Fruit fly (Drosophila melanogaster) whole organism, adult: ENCODE data around the gene smog.
A peak's percentile ranks its signal among the peaks of the same experiment; 100 is the strongest.

Experiments used
- CG11617 ChIP-seq: fragments of 200-800 bp; sonication (Bioruptor generic); optimal IDR thresholded peaks from 2 replicates; lab custom pipeline; 2017; ENCODE audit warnings: mild to moderate bottlenecking, missing biosample characterization, missing genetic modification reagents, missing genetic modification characterization
- CG12768 ChIP-seq: fragments of 200-800 bp; sonication (Bioruptor generic); optimal IDR thresholded peaks from 2 replicates; lab custom pipeline; 2017; ENCODE audit warnings: missing biosample characterization, missing genetic modification characterization, mild to moderate bottlenecking, moderate library complexity, missing genetic modification reagents
- CG14711 ChIP-seq: fragments of 200-800 bp; sonication (Bioruptor generic); optimal IDR thresholded peaks from 2 replicates; lab custom pipeline; 2018; ENCODE audit warnings: missing biosample characterization, mild to moderate bottlenecking, missing genetic modification characterization, moderate library complexity
- CG1620 ChIP-seq: fragments of 200-800 bp; sonication (Bioruptor generic); optimal IDR thresholded peaks from 2 replicates; lab custom pipeline; 2016; ENCODE audit warnings: missing biosample characterization, missing genetic modification characterization
- CG33017 ChIP-seq: fragments of 200-800 bp; sonication (Bioruptor generic); optimal IDR thresholded peaks from 2 replicates; lab custom pipeline; 2018; ENCODE audit warnings: missing biosample characterization, mild to moderate bottlenecking, missing genetic modification characterization, moderate library complexity
- CG5204 ChIP-seq: fragments of 200-800 bp; sonication (Bioruptor generic); optimal IDR thresholded peaks from 2 replicates; lab custom pipeline; 2016; ENCODE audit warnings: missing biosample characterization, missing genetic modification characterization
- CG7045 ChIP-seq: fragments of 200-800 bp; sonication (Bioruptor generic); optimal IDR thresholded peaks from 2 replicates; lab custom pipeline; 2017; ENCODE audit warnings: missing biosample characterization, mild to moderate bottlenecking, missing genetic modification characterization
- CG7101 ChIP-seq: fragments of 200-800 bp; sonication (Bioruptor generic); optimal IDR thresholded peaks from 2 replicates; lab custom pipeline; 2018; ENCODE audit warnings: missing biosample characterization, mild to moderate bottlenecking, missing genetic modification characterization, moderate library complexity
- Clk ChIP-seq: fragments of 200-800 bp; sonication (Bioruptor generic); optimal IDR thresholded peaks from 2 replicates; lab custom pipeline; 2017; ENCODE audit warnings: missing biosample characterization, missing genetic modification characterization
- Crg-1 ChIP-seq: fragments of 200-800 bp; sonication (Bioruptor generic); optimal IDR thresholded peaks from 2 replicates; lab custom pipeline; 2016; ENCODE audit warnings: missing biosample characterization, missing genetic modification characterization
- Hr96 ChIP-seq: fragments of 200-800 bp; sonication (Bioruptor generic); optimal IDR thresholded peaks from 2 replicates; lab custom pipeline; 2016; ENCODE audit warnings: missing biosample characterization, missing genetic modification characterization
- Mnt ChIP-seq: fragments of 200-800 bp; sonication (Bioruptor generic); optimal IDR thresholded peaks from 2 replicates; lab custom pipeline; 2016; ENCODE audit warnings: missing biosample characterization, mild to moderate bottlenecking, missing genetic modification characterization
- bab1 ChIP-seq: fragments of 200-800 bp; sonication (Bioruptor generic); optimal IDR thresholded peaks from 3 replicates; lab custom pipeline; 2019; ENCODE audit warnings: missing biosample characterization, mild to moderate bottlenecking, missing genetic modification characterization, moderate library complexity
- cic ChIP-seq: fragments of 200-800 bp; sonication (Bioruptor generic); optimal IDR thresholded peaks from 2 replicates; lab custom pipeline; 2017; ENCODE audit warnings: missing biosample characterization, mild to moderate bottlenecking, missing genetic modification characterization, moderate library complexity
- cnc ChIP-seq, 2 experiments: fragments of >200 bp; optimal IDR thresholded peaks; 2 replicates each; lab custom pipeline; 2017
- kay ChIP-seq: fragments of 200-800 bp; sonication (Bioruptor generic); peaks from one replicate; lab custom pipeline; 2016; ENCODE audit warnings: missing biosample characterization, missing genetic modification characterization, borderline replicate concordance
- ovo ChIP-seq: fragments of 200-800 bp; sonication (Bioruptor generic); optimal IDR thresholded peaks from 2 replicates; lab custom pipeline; 2016; ENCODE audit warnings: missing biosample characterization, missing genetic modification characterization
- pad ChIP-seq: fragments of 200-800 bp; sonication (Bioruptor generic); optimal IDR thresholded peaks from 3 replicates; lab custom pipeline; 2017; ENCODE audit warnings: missing biosample characterization, missing genetic modification characterization, mild to moderate bottlenecking, moderate library complexity, missing genetic modification reagents
- tj ChIP-seq: fragments of 200-800 bp; sonication (Bioruptor generic); optimal IDR thresholded peaks from 3 replicates; lab custom pipeline; 2017; ENCODE audit warnings: missing biosample characterization, mild to moderate bottlenecking, missing genetic modification characterization, moderate library complexity
- toe ChIP-seq: fragments of 200-800 bp; sonication (Bioruptor generic); optimal IDR thresholded peaks from 2 replicates; lab custom pipeline; 2016; ENCODE audit warnings: missing biosample characterization, missing genetic modification characterization

Gene smog

dm6 chr2L:4835091-4835689 is 17.5 kb upstream of the smog start, which contains the start of gene Ir25a:
Ir25a (minus strand) TSS chr2L:4835300.
- no peak for TF ChIP-seq CG11617 (GFP tag; lab: Kevin White, UChicago)
- no peak for TF ChIP-seq CG7101 (tag; lab: Kevin White, UChicago)
- TF ChIP-seq CG14711 (tag; lab: Kevin White, UChicago): no peak
- TF ChIP-seq ovo: no peak
- TF ChIP-seq bab1 (GFP tag; lab: Kevin White, UChicago): no peak
- TF ChIP-seq kay: peak; percentile 96

- TF ChIP-seq Clk (GFP tag; lab: Kevin White, UChicago) (no peak), cic (GFP tag; lab: Kevin White, UChicago) (no peak), CG12768 (GFP tag; lab: Kevin White, UChicago) (no peak), toe (GFP tag; lab: Kevin White, UChicago) (no peak), cnc (optimal IDR thresholded peaks at IDR 0.05; lab: Kevin White, UChicago) (no peak), CG1620 (GFP tag; lab: Kevin White, UChicago) (no peak), Crg-1 (GFP tag; lab: Kevin White, UChicago) (no peak)
Measured at dm6 chr2L:4836193-4836592, 16.5 kb upstream of the smog start.

- TF ChIP-seq tj (GFP tag; lab: Kevin White, UChicago) (peak; percentile 69), CG33017 (tag; lab: Kevin White, UChicago) (peak; percentile 94), CG7101 (tag; lab: Kevin White, UChicago) (peak; percentile 92), cnc (optimal IDR thresholded peaks at IDR 0.05; lab: Kevin White, UChicago) (no peak), pad (GFP tag; lab: Kevin White, UChicago) (peak; percentile 81), bab1 (GFP tag; lab: Kevin White, UChicago) (peak; percentile 94), Mnt (GFP tag; lab: Kevin White, UChicago) (peak; percentile 88), CG11617 (GFP tag; lab: Kevin White, UChicago) (peak; percentile 89), CG7045 (GFP tag; lab: Kevin White, UChicago) (peak; percentile 94), CG14711 (tag; lab: Kevin White, UChicago) (peak; percentile 92), cic (GFP tag; lab: Kevin White, UChicago) (peak; percentile 26), CG5204 (peak; percentile 95), ovo (peak; percentile 92), toe (GFP tag; lab: Kevin White, UChicago) (peak; percentile 90), Crg-1 (GFP tag; lab: Kevin White, UChicago) (peak; percentile 90), CG1620 (GFP tag; lab: Kevin White, UChicago) (peak; percentile 92), Hr96 (GFP tag; lab: Kevin White, UChicago) (peak; percentile 88), Clk (GFP tag; lab: Kevin White, UChicago) (peak; percentile 90), CG12768 (GFP tag; lab: Kevin White, UChicago) (peak; percentile 95), kay (no peak)
Measured at dm6 chr2L:4837772-4838397, 14.8 kb upstream of the smog start, which contains the start of the genes tank and CG12194. tank (minus strand) TSS chr2L:4837999. CG12194 (plus strand) TSS chr2L:4838347.

- TF ChIP-seq CG7101 (tag; lab: Kevin White, UChicago) (no peak), CG33017 (tag; lab: Kevin White, UChicago) (no peak), ovo (no peak), pad (GFP tag; lab: Kevin White, UChicago) (no peak), Hr96 (GFP tag; lab: Kevin White, UChicago) (no peak), Mnt (GFP tag; lab: Kevin White, UChicago) (no peak), toe (GFP tag; lab: Kevin White, UChicago) (no peak), CG11617 (GFP tag; lab: Kevin White, UChicago) (no peak), Crg-1 (GFP tag; lab: Kevin White, UChicago) (peak; percentile 7), cnc (optimal IDR thresholded peaks at IDR 0.05; lab: Kevin White, UChicago) (no peak), CG12768 (GFP tag; lab: Kevin White, UChicago) (peak; percentile 17), cic (GFP tag; lab: Kevin White, UChicago) (no peak), CG1620 (GFP tag; lab: Kevin White, UChicago) (no peak), kay (no peak), CG7045 (GFP tag; lab: Kevin White, UChicago) (peak; percentile 20), CG14711 (tag; lab: Kevin White, UChicago) (no peak), Clk (GFP tag; lab: Kevin White, UChicago) (no peak), CG5204 (no peak), bab1 (GFP tag; lab: Kevin White, UChicago) (no peak), tj (GFP tag; lab: Kevin White, UChicago) (no peak)
Measured at dm6 chr2L:4838494-4839320, 14.0 kb upstream of the smog start.

- TF ChIP-seq Hr96 (GFP tag; lab: Kevin White, UChicago): no peak
- peak; percentile 36 for TF ChIP-seq CG12768 (GFP tag; lab: Kevin White, UChicago)
Measured at dm6 chr2L:4846629-4847125, 6.0 kb upstream of the smog start.
